Worm (Caenorhabditis elegans): ENCODE measurements around the gene W03C9.5.

W03C9.5 gene

ce11 chrII:12005981-12006380 lies 38.6 kb upstream of the W03C9.5 start:
- TF ChIP-seq snpc-4 (tag; optimal IDR thresholded peaks at IDR 0.05): no peak
- no peak for TF ChIP-seq F13H6.1 (tag; optimal IDR thresholded peaks at IDR 0.05)
- TF ChIP-seq nhr-25 (tag; optimal IDR thresholded peaks at IDR 0.05): no peak
- TF ChIP-seq gmeb-1 (tag; optimal IDR thresholded peaks at IDR 0.05): no peak
- no peak for TF ChIP-seq elt-1 (tag; optimal IDR thresholded peaks at IDR 0.05)
- no peak for TF ChIP-seq sma-9 (GFP tag; optimal IDR thresholded peaks at IDR 0.05)
- no peak for TF ChIP-seq sma-9 (tag; optimal IDR thresholded peaks at IDR 0.05)
- no peak for TF ChIP-seq mab-5 (tag; optimal IDR thresholded peaks at IDR 0.05)
- no peak for TF ChIP-seq nhr-11 (tag; optimal IDR thresholded peaks at IDR 0.05)
- TF ChIP-seq lin-11 (tag; optimal IDR thresholded peaks at IDR 0.05): no peak
- no peak for TF ChIP-seq unc-39 (tag; optimal IDR thresholded peaks at IDR 0.05)
- TF ChIP-seq ceh-82 (tag; optimal IDR thresholded peaks at IDR 0.05): no peak
- no peak for TF ChIP-seq ztf-11 (tag; optimal IDR thresholded peaks at IDR 0.05)
- no peak for TF ChIP-seq ama-1 (optimal IDR thresholded peaks at IDR 0.05)

ce11 chrII:11998903-11999302 lies 31.6 kb upstream of the W03C9.5 start, which contains the start of gene Y17G7B.23:
Y17G7B.23 (plus strand) TSS chrII:11999203.
- no peak for TF ChIP-seq aly-2 (tag; optimal IDR thresholded peaks at IDR 0.05)
- TF ChIP-seq zag-1 (tag; optimal IDR thresholded peaks at IDR 0.05): no peak
- no peak for TF ChIP-seq ceh-16 (tag; optimal IDR thresholded peaks at IDR 0.05)
- TF ChIP-seq blmp-1 (tag; optimal IDR thresholded peaks at IDR 0.05; ENCODE audit: insufficient read depth): no peak
- no peak for TF ChIP-seq unc-55 (GFP tag; optimal IDR thresholded peaks at IDR 0.05)
- TF ChIP-seq sem-4 (tag; optimal IDR thresholded peaks at IDR 0.05): no peak
- no peak for TF ChIP-seq lsy-2 (tag; optimal IDR thresholded peaks at IDR 0.05)
- no peak for TF ChIP-seq ztf-4 (tag; optimal IDR thresholded peaks at IDR 0.05)
- TF ChIP-seq Y55F3AM.14 (GFP tag; optimal IDR thresholded peaks at IDR 0.05): no peak
- TF ChIP-seq crh-2 (tag; optimal IDR thresholded peaks at IDR 0.05): no peak
- TF ChIP-seq nhr-237 (tag; optimal IDR thresholded peaks at IDR 0.05): no peak
- no peak for TF ChIP-seq alr-1 (tag; optimal IDR thresholded peaks at IDR 0.05)
- TF ChIP-seq fos-1 (tag; optimal IDR thresholded peaks at IDR 0.05): no peak
- no peak for TF ChIP-seq unc-62 (GFP tag; optimal IDR thresholded peaks at IDR 0.05)

ce11 chrII:11994940-11995339 lies 27.6 kb upstream of the W03C9.5 start:
- TF ChIP-seq fos-1 (tag; optimal IDR thresholded peaks at IDR 0.05) (no peak), ZK546.5 (tag; optimal IDR thresholded peaks at IDR 0.05) (no peak), blmp-1 (tag; optimal IDR thresholded peaks at IDR 0.05; ENCODE audit: insufficient read depth) (no peak), ceh-16 (tag; optimal IDR thresholded peaks at IDR 0.05) (no peak)

- TF ChIP-seq nhr-12 (tag; optimal IDR thresholded peaks at IDR 0.05) (no peak), nhr-129 (tag; optimal IDR thresholded peaks at IDR 0.05) (no peak), mdl-1 (tag; optimal IDR thresholded peaks at IDR 0.05) (no peak), ztf-4 (tag; optimal IDR thresholded peaks at IDR 0.05) (no peak), F13H6.1 (tag; optimal IDR thresholded peaks at IDR 0.05) (no peak), unc-62 (GFP tag; optimal IDR thresholded peaks at IDR 0.05) (no peak)
Measured at ce11 chrII:11992701-11993100, 25.4 kb upstream of the W03C9.5 start, which contains the start of gene dhps-1. dhps-1 (plus strand) TSS chrII:11993001.

ce11 chrII:11988724-11989123 lies 21.4 kb upstream of the W03C9.5 start, which contains the start of gene Y17G7B.3:
Y17G7B.3 (plus strand) TSS chrII:11989024.
- no peak for TF ChIP-seq elt-1 (tag; optimal IDR thresholded peaks at IDR 0.05)
- TF ChIP-seq unc-39 (tag; optimal IDR thresholded peaks at IDR 0.05): no peak
- no peak for TF ChIP-seq ama-1 (optimal IDR thresholded peaks at IDR 0.05)
- TF ChIP-seq egl-27 (tag; optimal IDR thresholded peaks at IDR 0.05): no peak
- no peak for TF ChIP-seq nhr-6 (tag; optimal IDR thresholded peaks at IDR 0.05)
- TF ChIP-seq lsy-2 (tag; optimal IDR thresholded peaks at IDR 0.05): no peak
- no peak for TF ChIP-seq skn-1 (tag; optimal IDR thresholded peaks at IDR 0.05)
- TF ChIP-seq sma-9 (GFP tag; optimal IDR thresholded peaks at IDR 0.05): no peak
- TF ChIP-seq sma-9 (tag; optimal IDR thresholded peaks at IDR 0.05): no peak
- TF ChIP-seq nhr-21 (tag; optimal IDR thresholded peaks at IDR 0.05): no peak
- TF ChIP-seq nhr-23 (tag; optimal IDR thresholded peaks at IDR 0.05): no peak
- no peak for TF ChIP-seq lin-13 (GFP tag; optimal IDR thresholded peaks at IDR 0.05)

Data from whole organism, L2 larva.